Worm (Caenorhabditis elegans) whole organism, mixed stage, embryonic: ENCODE data around the gene gbb-1.

Source experiments
- M03D4.4 ChIP-seq: sonication (generic microtip); optimal IDR thresholded peaks from 2 replicates; lab custom pipeline; 2017; ENCODE audit warnings: mild to moderate bottlenecking, missing genetic modification characterization, missing compliant biosample characterization
- bed-3 ChIP-seq: fragments of 200-800 bp; sonication (Bioruptor generic); optimal IDR thresholded peaks from 3 replicates; lab custom pipeline; 2018; ENCODE audit warnings: mild to moderate bottlenecking, missing genetic modification characterization, moderate library complexity, missing compliant biosample characterization
- blmp-1 ChIP-seq: fragments of 150-350 bp; optimal IDR thresholded peaks from 2 replicates; lab custom pipeline; 2014; ENCODE audit warnings: missing biosample characterization, missing genetic modification characterization
- ceh-39 ChIP-seq: fragments of 150-350 bp; optimal IDR thresholded peaks from 2 replicates; lab custom pipeline; 2014; ENCODE audit warnings: missing biosample characterization, missing genetic modification characterization
- ceh-43 ChIP-seq: fragments of 200-800 bp; sonication (Bioruptor generic); optimal IDR thresholded peaks from 2 replicates; lab custom pipeline; 2018; ENCODE audit warnings: mild to moderate bottlenecking, missing genetic modification characterization, moderate library complexity, missing compliant biosample characterization
- ceh-83 ChIP-seq: fragments of 200-800 bp; sonication (Bioruptor generic); optimal IDR thresholded peaks from 2 replicates; lab custom pipeline; 2018; ENCODE audit warnings: mild to moderate bottlenecking, missing genetic modification characterization, missing compliant biosample characterization
- ces-1 ChIP-seq: fragments of 150-350 bp; optimal IDR thresholded peaks from 2 replicates; lab custom pipeline; 2014; ENCODE audit warnings: missing biosample characterization, missing genetic modification reagents, missing genetic modification characterization
- cnd-1 ChIP-seq: fragments of 200-800 bp; sonication (Bioruptor generic); optimal IDR thresholded peaks from 2 replicates; lab custom pipeline; 2018; ENCODE audit warnings: mild to moderate bottlenecking, missing genetic modification characterization, missing compliant biosample characterization
- drap-1 ChIP-seq: fragments of 200-800 bp; sonication (Bioruptor generic); optimal IDR thresholded peaks from 3 replicates; lab custom pipeline; 2018; ENCODE audit warnings: mild to moderate bottlenecking, missing genetic modification characterization, missing compliant biosample characterization
- elt-1 ChIP-seq: sonication (generic microtip); optimal IDR thresholded peaks from 2 replicates; lab custom pipeline; 2017; ENCODE audit warnings: missing genetic modification characterization, mild to moderate bottlenecking, missing compliant biosample characterization, antibody characterized with exemption, moderate library complexity, borderline replicate concordance; ENCODE audit not compliant: insufficient read depth
- elt-3 ChIP-seq: fragments of 150-350 bp; optimal IDR thresholded peaks from 2 replicates; lab custom pipeline; 2014; ENCODE audit warnings: missing biosample characterization, missing genetic modification characterization
- flh-1 ChIP-seq: fragments of 200-800 bp; sonication (Bioruptor generic); optimal IDR thresholded peaks from 2 replicates; lab custom pipeline; 2018; ENCODE audit warnings: mild to moderate bottlenecking, missing genetic modification characterization, moderate library complexity, missing compliant biosample characterization
- ham-2 ChIP-seq: fragments of 200-800 bp; sonication (Bioruptor generic); optimal IDR thresholded peaks from 2 replicates; lab custom pipeline; 2018; ENCODE audit warnings: mild to moderate bottlenecking, missing genetic modification characterization, missing compliant biosample characterization
- hlh-1 ChIP-seq: fragments of 150-350 bp; optimal IDR thresholded peaks from 2 replicates; lab custom pipeline; 2014; ENCODE audit warnings: missing biosample characterization, missing genetic modification reagents, missing genetic modification characterization
- lin-13 ChIP-seq: fragments of 150-350 bp; optimal IDR thresholded peaks from 2 replicates; lab custom pipeline; 2014; ENCODE audit warnings: missing biosample characterization, missing genetic modification characterization
- lin-32 ChIP-seq: fragments of 200-800 bp; sonication (Bioruptor generic); optimal IDR thresholded peaks from 2 replicates; lab custom pipeline; 2018; ENCODE audit warnings: mild to moderate bottlenecking, missing genetic modification characterization, missing compliant biosample characterization
- lsy-2 ChIP-seq: fragments of 150-350 bp; optimal IDR thresholded peaks from 2 replicates; lab custom pipeline; 2014; ENCODE audit warnings: missing biosample characterization, missing genetic modification characterization
- mep-1 ChIP-seq: fragments of 150-350 bp; optimal IDR thresholded peaks from 2 replicates; lab custom pipeline; 2017; ENCODE audit warnings: missing biosample characterization, missing genetic modification reagents, missing genetic modification characterization, inconsistent platforms
- mls-2 ChIP-seq: sonication (generic microtip); optimal IDR thresholded peaks from 2 replicates; lab custom pipeline; 2016; ENCODE audit warnings: mild to moderate bottlenecking, missing genetic modification characterization, moderate library complexity, missing compliant biosample characterization
- nhr-12 ChIP-seq: fragments of 150-350 bp; optimal IDR thresholded peaks from 2 replicates; lab custom pipeline; 2014; ENCODE audit warnings: missing biosample characterization, missing genetic modification characterization
- nhr-2 ChIP-seq: fragments of 150-350 bp; optimal IDR thresholded peaks from 2 replicates; lab custom pipeline; 2014; ENCODE audit warnings: missing biosample characterization, missing genetic modification characterization
- nhr-237 ChIP-seq: fragments of 150-350 bp; optimal IDR thresholded peaks from 2 replicates; lab custom pipeline; 2014; ENCODE audit warnings: missing biosample characterization, missing genetic modification characterization
- nhr-28 ChIP-seq: fragments of 150-350 bp; optimal IDR thresholded peaks from 2 replicates; lab custom pipeline; 2014; ENCODE audit warnings: missing biosample characterization, missing genetic modification characterization
- nhr-76 ChIP-seq: sonication (generic microtip); optimal IDR thresholded peaks from 2 replicates; lab custom pipeline; 2017; ENCODE audit warnings: missing biosample characterization, missing genetic modification characterization
- sem-2 ChIP-seq: fragments of 200-800 bp; sonication (Bioruptor generic); optimal IDR thresholded peaks from 2 replicates; lab custom pipeline; 2018; ENCODE audit warnings: mild to moderate bottlenecking, missing genetic modification characterization, missing compliant biosample characterization
- snpc-4 ChIP-seq: fragments of 150-350 bp; optimal IDR thresholded peaks from 2 replicates; lab custom pipeline; 2014; ENCODE audit warnings: missing biosample characterization, missing genetic modification characterization
- sptf-1 ChIP-seq: sonication (generic microtip); optimal IDR thresholded peaks from 2 replicates; lab custom pipeline; 2017; ENCODE audit warnings: mild to moderate bottlenecking, missing genetic modification characterization, moderate library complexity, missing compliant biosample characterization
- tbx-8 ChIP-seq: fragments of 200-800 bp; sonication (Bioruptor generic); optimal IDR thresholded peaks from 2 replicates; lab custom pipeline; 2018; ENCODE audit warnings: mild to moderate bottlenecking, missing genetic modification characterization, moderate library complexity, missing compliant biosample characterization
- unc-120 ChIP-seq: sonication (generic microtip); optimal IDR thresholded peaks from 2 replicates; lab custom pipeline; 2017; ENCODE audit warnings: missing genetic modification characterization, missing compliant biosample characterization; ENCODE audit not compliant: poor library complexity, severe bottlenecking
- unc-62 ChIP-seq: fragments of 150-350 bp; optimal IDR thresholded peaks from 2 replicates; lab custom pipeline; 2014; ENCODE audit warnings: missing biosample characterization, missing genetic modification reagents, missing genetic modification characterization
- zip-8 ChIP-seq: fragments of 150-350 bp; optimal IDR thresholded peaks from 2 replicates; lab custom pipeline; 2014; ENCODE audit warnings: missing biosample characterization, missing genetic modification characterization
- ztf-11 ChIP-seq: fragments of 150-350 bp; optimal IDR thresholded peaks from 2 replicates; lab custom pipeline; 2014; ENCODE audit warnings: missing biosample characterization, missing genetic modification characterization

gbb-1 gene

DNA sequence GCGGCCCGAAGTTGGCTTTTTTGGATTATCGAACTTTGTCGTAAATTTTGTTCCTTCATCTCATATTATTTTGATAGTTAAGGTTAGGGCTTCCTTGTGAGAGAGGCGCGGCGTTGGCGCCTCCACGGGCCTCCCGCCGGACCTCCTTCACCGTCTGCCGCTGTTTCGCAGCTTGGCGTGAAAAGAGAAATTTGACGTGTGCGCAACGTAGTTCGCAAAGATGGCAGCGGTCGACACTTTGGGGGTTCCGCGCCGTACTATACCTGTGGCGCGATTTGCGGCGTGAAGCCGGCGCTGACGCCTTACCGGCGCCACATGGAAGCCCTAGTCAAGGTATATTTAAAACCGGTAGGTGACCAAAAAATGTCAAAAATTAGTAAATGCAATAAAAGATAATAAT is 15.4 kb upstream of the gbb-1 start:
- TF ChIP-seq zip-8 (tag; lab: Kevin White, UChicago) (no peak), nhr-2 (no peak), sem-2 (GFP tag; lab: Kevin White, UChicago) (no peak), ceh-43 (GFP tag; lab: Kevin White, UChicago) (no peak), hlh-1 (tag; lab: Kevin White, UChicago) (no peak), nhr-12 (tag; lab: Kevin White, UChicago) (no peak), unc-62 (GFP tag; lab: Kevin White, UChicago) (no peak), tbx-8 (GFP tag; lab: Kevin White, UChicago) (no peak), bed-3 (no peak)

- TF ChIP-seq elt-3 (tag; lab: Kevin White, UChicago) = no peak
- TF ChIP-seq unc-120 (tag; lab: Kevin White, UChicago) = no peak
- no peak for TF ChIP-seq ztf-11
- TF ChIP-seq nhr-237 (tag; lab: Kevin White, UChicago) = no peak
- TF ChIP-seq zip-8 (tag; lab: Kevin White, UChicago) = no peak
- no peak for TF ChIP-seq elt-1 (tag; lab: Kevin White, UChicago)
- TF ChIP-seq ceh-83 (GFP tag; lab: Kevin White, UChicago) = no peak
- TF ChIP-seq tbx-8 (GFP tag; lab: Kevin White, UChicago) = no peak
- TF ChIP-seq lsy-2 = no peak
- no peak for TF ChIP-seq mls-2 (tag; lab: Kevin White, UChicago)
These were observed 14.1 kb upstream of the gbb-1 start for ce11 chrX:2943611-2944010.

DNA sequence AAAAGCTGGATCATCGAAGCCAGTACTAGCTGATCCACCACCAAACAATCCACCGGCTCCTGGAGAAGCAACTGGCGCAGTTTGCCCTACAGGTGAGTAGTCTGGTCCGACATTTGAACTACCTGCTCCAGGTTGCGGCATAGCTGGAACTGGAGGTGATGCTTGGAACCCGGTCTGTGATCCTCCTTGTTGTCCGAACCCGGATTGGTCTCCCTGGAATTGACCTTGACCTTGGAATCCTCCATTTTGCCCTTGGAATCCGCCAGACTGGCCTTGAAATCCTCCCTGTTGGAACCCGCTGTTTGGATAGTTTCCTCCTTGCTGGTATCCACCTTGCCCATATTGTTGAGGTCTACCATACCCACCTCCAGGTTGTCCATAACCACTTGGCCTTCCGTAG is 11.8 kb upstream of the gbb-1 start:
- no peak for TF ChIP-seq nhr-76 (tag; lab: Kevin White, UChicago)
- TF ChIP-seq blmp-1 (tag; lab: Kevin White, UChicago) = no peak
- TF ChIP-seq unc-120 (tag; lab: Kevin White, UChicago) = no peak

DNA sequence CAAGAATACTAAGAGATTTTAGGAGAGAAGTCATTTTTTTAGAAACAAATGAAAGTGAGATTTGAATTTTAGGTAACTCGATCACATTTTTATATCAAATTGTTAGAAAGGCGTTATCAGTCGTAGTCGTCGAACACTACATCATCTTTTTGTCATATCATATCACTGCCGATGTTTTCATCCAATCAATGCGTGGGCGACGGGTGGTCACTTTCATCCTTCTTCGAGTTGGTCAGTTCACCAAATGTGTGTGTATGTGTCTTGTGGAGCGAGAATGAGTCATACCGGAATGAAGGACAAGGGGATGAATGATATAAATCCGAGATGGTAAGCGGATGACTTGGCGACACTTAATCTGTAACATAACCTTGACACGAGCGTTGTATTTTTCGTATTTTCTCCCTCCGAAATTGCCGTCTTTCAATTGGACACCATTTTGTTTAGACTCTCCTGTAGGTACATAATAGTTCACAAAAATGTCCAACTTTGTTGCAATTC is 11.2 kb upstream of the gbb-1 start, which contains the start of the genes Y41G9A.10 and Y41G9A.5:
Gene Y41G9A.10, minus strand, starts transcription at position 51 of the 498 bp plus-strand sequence.
Gene Y41G9A.5, plus strand, starts transcription at position 160 of the 498 bp plus-strand sequence.
- TF ChIP-seq elt-1 (tag; lab: Kevin White, UChicago) (no peak), snpc-4 (tag; lab: Kevin White, UChicago) (no peak), ztf-11 (no peak), mep-1 (no peak), cnd-1 (tag; lab: Kevin White, UChicago) (no peak), mls-2 (tag; lab: Kevin White, UChicago) (no peak), nhr-237 (tag; lab: Kevin White, UChicago) (no peak), bed-3 (no peak)
- TF ChIP-seq, all 35 proteins: peak for 0

DNA sequence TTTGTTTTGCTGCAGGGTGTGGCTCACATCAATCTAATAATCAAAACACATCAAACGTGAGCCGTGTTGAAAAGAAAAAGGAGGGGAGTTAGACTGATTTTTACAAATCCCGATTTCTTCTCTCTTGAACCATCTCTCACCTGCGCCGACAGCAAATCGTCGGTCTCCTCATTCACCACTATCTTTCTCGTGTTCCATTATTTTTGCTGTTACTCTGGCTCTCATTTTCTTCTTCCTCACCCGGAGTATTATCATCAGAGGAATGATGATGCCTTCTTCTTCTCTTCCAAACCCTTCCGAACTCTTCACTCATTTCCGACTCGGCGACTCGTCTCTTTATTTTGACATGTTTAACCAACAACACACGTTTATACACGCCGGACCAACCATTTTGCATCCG is 7.5 kb upstream of the gbb-1 start:
- no peak for TF ChIP-seq flh-1 (GFP tag; lab: Kevin White, UChicago)
- TF ChIP-seq nhr-2 = no peak
- TF ChIP-seq sem-2 (GFP tag; lab: Kevin White, UChicago) = no peak
- TF ChIP-seq nhr-28 = no peak
- TF ChIP-seq ces-1 (GFP tag; lab: Kevin White, UChicago) = no peak
- TF ChIP-seq ceh-43 (GFP tag; lab: Kevin White, UChicago) = no peak
- TF ChIP-seq snpc-4 (tag; lab: Kevin White, UChicago) = no peak
- no peak for TF ChIP-seq drap-1 (GFP tag; lab: Kevin White, UChicago)
- TF ChIP-seq mls-2 (tag; lab: Kevin White, UChicago) = no peak
- no peak for TF ChIP-seq M03D4.4
- no peak for TF ChIP-seq ceh-39 (tag; lab: Kevin White, UChicago)
- TF ChIP-seq lin-32 (GFP tag; lab: Kevin White, UChicago) = no peak
- TF ChIP-seq cnd-1 (tag; lab: Kevin White, UChicago) = no peak
- TF ChIP-seq tbx-8 (GFP tag; lab: Kevin White, UChicago) = no peak
- TF ChIP-seq ceh-83 (GFP tag; lab: Kevin White, UChicago) = no peak
- no peak for TF ChIP-seq zip-8 (tag; lab: Kevin White, UChicago)
- no peak for TF ChIP-seq nhr-76 (tag; lab: Kevin White, UChicago)
- peak; percentile 17 for TF ChIP-seq hlh-1 (tag; lab: Kevin White, UChicago)
- no peak for TF ChIP-seq sptf-1
- no peak for TF ChIP-seq ztf-11
- TF ChIP-seq unc-120 (tag; lab: Kevin White, UChicago) = peak; percentile 81
- TF ChIP-seq lsy-2 = no peak
- TF ChIP-seq lin-13 (tag; lab: Kevin White, UChicago) = no peak
- no peak for TF ChIP-seq ham-2 (GFP tag; lab: Kevin White, UChicago)
- TF ChIP-seq unc-62 (GFP tag; lab: Kevin White, UChicago) = peak; percentile 56
